Worm (Caenorhabditis elegans): ENCODE results near the gene Y43D4A.1.

The Y43D4A.1 gene

DNA sequence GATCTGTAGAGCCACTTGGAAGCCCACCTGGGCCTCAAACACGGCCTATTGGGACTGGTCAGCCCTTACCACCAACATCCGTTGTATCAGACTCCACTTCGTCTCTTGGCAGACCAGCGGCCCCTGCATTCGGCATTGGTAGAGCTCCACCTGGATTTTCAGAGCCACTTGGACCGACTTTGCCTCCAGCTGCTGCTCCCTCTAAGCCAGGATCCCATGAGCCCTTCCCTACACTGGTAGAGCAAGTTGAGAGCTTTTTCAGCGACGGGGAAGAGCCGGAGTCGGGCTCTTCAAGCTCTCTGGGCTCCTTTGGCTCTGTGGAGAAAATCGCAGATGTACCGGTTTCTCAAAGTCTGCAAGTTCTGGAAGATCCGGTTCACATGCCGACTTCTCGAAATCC lies 35.0 kb downstream of the Y43D4A.1 start:
- TF ChIP-seq aly-2 (tag; optimal IDR thresholded peaks at IDR 0.05) (no peak), nhr-237 (tag; optimal IDR thresholded peaks at IDR 0.05) (no peak), snpc-4 (tag; optimal IDR thresholded peaks at IDR 0.05) (no peak), ceh-82 (tag; optimal IDR thresholded peaks at IDR 0.05) (no peak), nhr-77 (tag; optimal IDR thresholded peaks at IDR 0.05) (no peak), nhr-6 (tag; optimal IDR thresholded peaks at IDR 0.05) (no peak), peb-1 (tag; optimal IDR thresholded peaks at IDR 0.05) (no peak), dmd-4 (tag; optimal IDR thresholded peaks at IDR 0.05) (no peak), ZK546.5 (tag; optimal IDR thresholded peaks at IDR 0.05) (no peak), unc-39 (tag; optimal IDR thresholded peaks at IDR 0.05) (no peak), nhr-21 (tag; optimal IDR thresholded peaks at IDR 0.05) (no peak), nhr-23 (tag; optimal IDR thresholded peaks at IDR 0.05) (no peak), nhr-129 (tag; optimal IDR thresholded peaks at IDR 0.05) (no peak), sma-3 (GFP tag; optimal IDR thresholded peaks at IDR 0.05) (no peak), mbf-1 (tag; optimal IDR thresholded peaks at IDR 0.05) (no peak), ama-1 (optimal IDR thresholded peaks at IDR 0.05) (no peak), nhr-25 (tag; optimal IDR thresholded peaks at IDR 0.05) (no peak), alr-1 (tag; optimal IDR thresholded peaks at IDR 0.05) (no peak)

DNA sequence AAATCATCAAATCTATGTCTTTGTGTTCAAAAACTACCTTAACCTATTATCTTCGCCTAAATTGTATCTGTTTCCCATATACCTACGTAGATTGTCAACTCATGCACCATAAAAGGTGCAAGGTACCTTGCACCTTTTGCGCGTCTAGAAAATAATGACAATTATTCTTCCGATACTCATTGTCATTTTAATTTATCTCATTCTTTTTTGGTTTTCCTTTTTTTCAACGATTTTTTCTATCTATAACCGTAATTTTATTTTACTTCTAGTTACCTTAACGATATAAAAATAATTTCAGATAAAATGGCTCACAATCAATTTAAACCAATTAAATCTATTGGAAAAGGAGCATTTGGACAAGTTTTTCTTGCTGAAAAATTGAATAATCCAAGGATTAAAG lies 43.4 kb downstream of the Y43D4A.1 start, which contains the start of gene Y43D4A.6:
TSS of gene Y43D4A.6 (plus strand) at position 301 of the 400 bp plus-strand sequence.
- no peak for TF ChIP-seq crh-2 (tag; optimal IDR thresholded peaks at IDR 0.05)
- TF ChIP-seq lin-13 (GFP tag; optimal IDR thresholded peaks at IDR 0.05): no peak
- no peak for TF ChIP-seq unc-39 (tag; optimal IDR thresholded peaks at IDR 0.05)
- TF ChIP-seq dmd-4 (tag; optimal IDR thresholded peaks at IDR 0.05): no peak
- no peak for TF ChIP-seq ztf-1 (GFP tag; conservative IDR thresholded peaks at IDR 0.05)
- TF ChIP-seq nhr-23 (tag; optimal IDR thresholded peaks at IDR 0.05): no peak
- TF ChIP-seq skn-1 (tag; optimal IDR thresholded peaks at IDR 0.05): no peak
- no peak for TF ChIP-seq elt-1 (tag; optimal IDR thresholded peaks at IDR 0.05)
- TF ChIP-seq mab-5 (tag; optimal IDR thresholded peaks at IDR 0.05): no peak
- TF ChIP-seq unc-62 (GFP tag; optimal IDR thresholded peaks at IDR 0.05): no peak
- no peak for TF ChIP-seq snpc-4 (tag; optimal IDR thresholded peaks at IDR 0.05)
- no peak for TF ChIP-seq peb-1 (tag; optimal IDR thresholded peaks at IDR 0.05)
- TF ChIP-seq nhr-237 (tag; optimal IDR thresholded peaks at IDR 0.05): no peak
- TF ChIP-seq unc-55 (GFP tag; optimal IDR thresholded peaks at IDR 0.05): no peak
- no peak for TF ChIP-seq sem-4 (tag; optimal IDR thresholded peaks at IDR 0.05)
- no peak for TF ChIP-seq ama-1 (optimal IDR thresholded peaks at IDR 0.05)
- no peak for TF ChIP-seq nhr-12 (tag; optimal IDR thresholded peaks at IDR 0.05)
- no peak for TF ChIP-seq mbf-1 (tag; optimal IDR thresholded peaks at IDR 0.05)
- TF ChIP-seq ceh-16 (tag; optimal IDR thresholded peaks at IDR 0.05): no peak
- no peak for TF ChIP-seq mdl-1 (tag; optimal IDR thresholded peaks at IDR 0.05)
